Fruit fly (Drosophila melanogaster): ENCODE measurements around the gene CG15432.
A peak's percentile ranks its signal among the peaks of the same experiment; 100 is the strongest.

CG15432 gene

dm6 chr2L:4416903-4417302 is 25.2 kb upstream of the CG15432 start (continued):
- TF ChIP-seq Sox102F (GFP tag; optimal IDR thresholded peaks at IDR 0.05), result no peak
- no peak for TF ChIP-seq CG11294 (GFP tag; IDR thresholded peaks at IDR 0.05)
- TF ChIP-seq Hr39 (GFP tag; optimal IDR thresholded peaks at IDR 0.05), result no peak
- no peak for TF ChIP-seq CG7368 (GFP tag; optimal IDR thresholded peaks at IDR 0.05)
- peak; percentile 20 for TF ChIP-seq CG9139 (GFP tag; optimal IDR thresholded peaks at IDR 0.05)
- TF ChIP-seq esn (GFP tag; optimal IDR thresholded peaks at IDR 0.05), result peak; percentile 44
- no peak for TF ChIP-seq net (GFP tag; optimal IDR thresholded peaks at IDR 0.05)
- no peak for TF ChIP-seq CG31627 (GFP tag; optimal IDR thresholded peaks at IDR 0.05)
- peak; percentile 20 for TF ChIP-seq topi (GFP tag; optimal IDR thresholded peaks at IDR 0.05)
- peak; percentile 19 for TF ChIP-seq CG16779 (tag; optimal IDR thresholded peaks at IDR 0.05)
- no peak for TF ChIP-seq vri (GFP tag; optimal IDR thresholded peaks at IDR 0.05)
- peak; percentile 31 for TF ChIP-seq pdm3 (GFP tag; optimal IDR thresholded peaks at IDR 0.05)
- TF ChIP-seq CG6163 (GFP tag; IDR thresholded peaks at IDR 0.05), result peak; percentile 48; the same call in 1 of the 3 replicates
- TF ChIP-seq Eip75B (GFP tag; optimal IDR thresholded peaks at IDR 0.05), result peak; percentile 33
- peak; percentile 31 for TF ChIP-seq CG6808 (GFP tag; optimal IDR thresholded peaks at IDR 0.05)
- peak; percentile 4 for TF ChIP-seq CG34406 (GFP tag; optimal IDR thresholded peaks at IDR 0.05)
- no peak for TF ChIP-seq Blimp-1 (GFP tag; optimal IDR thresholded peaks at IDR 0.05)

dm6 chr2L:4417982-4418381 is 24.1 kb upstream of the CG15432 start:
- no peak for TF ChIP-seq CG3032 (tag; optimal IDR thresholded peaks at IDR 0.05)
- no peak for TF ChIP-seq CG6276 (GFP tag; optimal IDR thresholded peaks at IDR 0.05)
- TF ChIP-seq dsx (GFP tag; optimal IDR thresholded peaks at IDR 0.05; ENCODE audit: poor library complexity, severe bottlenecking), result no peak
- no peak for TF ChIP-seq net (GFP tag; optimal IDR thresholded peaks at IDR 0.05)
- TF ChIP-seq CG8632 (GFP tag; optimal IDR thresholded peaks at IDR 0.05), result no peak
- no peak for TF ChIP-seq fd85E (GFP tag; optimal IDR thresholded peaks at IDR 0.05)
- TF ChIP-seq cyc (GFP tag; optimal IDR thresholded peaks at IDR 0.05), result no peak

dm6 chr2L:4418819-4419218 is 23.3 kb upstream of the CG15432 start:
- TF ChIP-seq topi (GFP tag; optimal IDR thresholded peaks at IDR 0.05) (no peak), Sox102F (GFP tag; optimal IDR thresholded peaks at IDR 0.05) (no peak), Ets96B (tag; optimal IDR thresholded peaks at IDR 0.05) (no peak), fd85E (GFP tag; optimal IDR thresholded peaks at IDR 0.05) (no peak), Lpt (GFP tag; optimal IDR thresholded peaks at IDR 0.05) (no peak), CG16779 (tag; optimal IDR thresholded peaks at IDR 0.05) (no peak), OdsH (GFP tag; optimal IDR thresholded peaks at IDR 0.05) (no peak), Eip75B (GFP tag; optimal IDR thresholded peaks at IDR 0.05) (no peak), esn (GFP tag; optimal IDR thresholded peaks at IDR 0.05) (no peak), Sox15 (GFP tag; optimal IDR thresholded peaks at IDR 0.05) (no peak), CG6276 (GFP tag; optimal IDR thresholded peaks at IDR 0.05) (no peak), CG6163 (GFP tag; IDR thresholded peaks at IDR 0.05) (no peak), spab (GFP tag; optimal IDR thresholded peaks at IDR 0.05) (no peak), Ets21C (GFP tag; optimal IDR thresholded peaks at IDR 0.05) (no peak), CG9139 (GFP tag; optimal IDR thresholded peaks at IDR 0.05) (no peak), CG11762 (GFP tag; optimal IDR thresholded peaks at IDR 0.05; ENCODE audit: insufficient read depth) (no peak), ss (GFP tag; optimal IDR thresholded peaks at IDR 0.05) (no peak), dac (GFP tag; optimal IDR thresholded peaks at IDR 0.05) (no peak), Hr38 (GFP tag; optimal IDR thresholded peaks at IDR 0.05) (no peak)

dm6 chr2L:4422154-4422553 is 20.0 kb upstream of the CG15432 start:
- TF ChIP-seq dac (GFP tag; optimal IDR thresholded peaks at IDR 0.05) (no peak), Ets21C (GFP tag; optimal IDR thresholded peaks at IDR 0.05) (no peak), Eip78C (GFP tag) (no peak), Ets96B (tag; optimal IDR thresholded peaks at IDR 0.05) (no peak), dsx (GFP tag; optimal IDR thresholded peaks at IDR 0.05; ENCODE audit: poor library complexity, severe bottlenecking) (no peak), Eip75B (GFP tag; optimal IDR thresholded peaks at IDR 0.05) (no peak), Sox14 (GFP tag; optimal IDR thresholded peaks at IDR 0.05) (no peak), CG34406 (GFP tag; optimal IDR thresholded peaks at IDR 0.05) (no peak), CG3919 (GFP tag; optimal IDR thresholded peaks at IDR 0.05) (no peak), Eip93F (GFP tag; optimal IDR thresholded peaks at IDR 0.05) (no peak), eg (GFP tag; IDR thresholded peaks at IDR 0.05) (no peak), Sox15 (GFP tag; optimal IDR thresholded peaks at IDR 0.05) (no peak), lz (GFP tag; optimal IDR thresholded peaks at IDR 0.05) (no peak), vri (GFP tag; optimal IDR thresholded peaks at IDR 0.05) (no peak), CG7368 (GFP tag; optimal IDR thresholded peaks at IDR 0.05) (no peak), achi (GFP tag; optimal IDR thresholded peaks at IDR 0.05) (no peak)

All from whole organism, prepupa.